Worm (Caenorhabditis elegans) whole organism, L4 larva: ENCODE data around the gene algn-8.
A peak's percentile ranks its signal among the peaks of the same experiment; 100 is the strongest.

Experiments
- D1046.2 ChIP-seq: fragments of 200-800 bp; sonication (Bioruptor generic); IDR thresholded peaks from 2 replicates; pipeline ENCODE4 v1.3.6; 2022; ENCODE audit warnings: missing genetic modification characterization, missing compliant biosample characterization
- F44E2.7 ChIP-seq: fragments of 200-800 bp; sonication (Bioruptor generic); IDR thresholded peaks from 2 replicates; pipeline ENCODE4 v2.1.2; 2022; ENCODE audit warnings: missing genetic modification characterization, missing compliant biosample characterization
- Y105C5A.15 ChIP-seq: fragments of 200-800 bp; sonication (Bioruptor generic); IDR thresholded peaks from 2 replicates; pipeline ENCODE4 v1.3.6; 2022; ENCODE audit warnings: missing genetic modification characterization, missing compliant biosample characterization
- Y75B8A.6 ChIP-seq: fragments of 200-800 bp; sonication (Bioruptor generic); IDR thresholded peaks from 2 replicates; pipeline ENCODE4 v1.3.6; 2022; ENCODE audit warnings: missing genetic modification reagents, missing genetic modification characterization, missing compliant biosample characterization
- aly-2 ChIP-seq: sonication (generic microtip); optimal IDR thresholded peaks from 2 replicates; lab custom pipeline; 2018; ENCODE audit warnings: missing biosample characterization, missing genetic modification characterization
- attf-4 ChIP-seq: sonication (generic microtip); optimal IDR thresholded peaks from 3 replicates; lab custom pipeline; 2017; ENCODE audit warnings: missing biosample characterization, missing genetic modification characterization
- ceh-20 ChIP-seq: fragments of 200-800 bp; sonication (Bioruptor generic); IDR thresholded peaks from 2 replicates; pipeline ENCODE4 v1.3.6; 2022; ENCODE audit warnings: missing genetic modification reagents, missing genetic modification characterization, missing compliant biosample characterization
- ceh-62 ChIP-seq: sonication (generic microtip); optimal IDR thresholded peaks from 2 replicates; lab custom pipeline; 2017; ENCODE audit warnings: missing biosample characterization, missing genetic modification characterization
- daf-16 ChIP-seq, 3 experiments: sonication (generic microtip); optimal IDR thresholded peaks; 2 replicates each; lab custom pipeline; 2016 to 2017; ENCODE audit warnings: missing genetic modification characterization in 3 of 3, missing genetic modification reagents in 3 of 3, mild to moderate bottlenecking in 2 of 3, missing compliant biosample characterization in 2 of 3, missing biosample characterization in 1 of 3, moderate library complexity in 1 of 3
- daf-8 ChIP-seq: fragments of 200-800 bp; sonication (Bioruptor generic); IDR thresholded peaks from 2 replicates; pipeline ENCODE4 v1.3.6; 2022; ENCODE audit warnings: missing genetic modification characterization, missing compliant biosample characterization
- dmd-6 ChIP-seq: fragments of 200-800 bp; sonication (Bioruptor generic); IDR thresholded peaks from 2 replicates; pipeline ENCODE4 v1.3.6; 2022; ENCODE audit warnings: missing genetic modification reagents, missing genetic modification characterization, missing compliant biosample characterization
- dve-1 ChIP-seq: sonication (generic microtip); optimal IDR thresholded peaks from 2 replicates; lab custom pipeline; 2017; ENCODE audit warnings: antibody characterized with exemption, mild to moderate bottlenecking, missing genetic modification characterization, missing compliant biosample characterization; ENCODE audit not compliant: insufficient read depth
- egl-43 ChIP-seq: fragments of 200-800 bp; sonication (Bioruptor generic); IDR thresholded peaks from 2 replicates; pipeline ENCODE4 v1.3.6; 2022; ENCODE audit warnings: missing genetic modification reagents, missing genetic modification characterization, missing compliant biosample characterization
- fos-1 ChIP-seq: fragments of 150-350 bp; optimal IDR thresholded peaks from 2 replicates; lab custom pipeline; 2014; ENCODE audit warnings: missing biosample characterization, missing genetic modification characterization
- gei-8 ChIP-seq: fragments of 200-800 bp; sonication (Bioruptor generic); optimal IDR thresholded peaks from 2 replicates; lab custom pipeline; 2018; ENCODE audit warnings: mild to moderate bottlenecking, missing genetic modification characterization, missing compliant biosample characterization
- hif-1 ChIP-seq, 2 experiments: sonication (generic microtip); optimal IDR thresholded peaks; 2 replicates each; lab custom pipeline; 2016 to 2017; ENCODE audit warnings: missing compliant biosample characterization in 2 of 2, missing genetic modification characterization in 2 of 2, missing genetic modification reagents in 2 of 2, missing genotype in 2 of 2, mild to moderate bottlenecking in 1 of 2
- hlh-11 ChIP-seq: fragments of 200-800 bp; sonication (Bioruptor generic); optimal IDR thresholded peaks from 2 replicates; lab custom pipeline; 2018; ENCODE audit warnings: mild to moderate bottlenecking, missing genetic modification characterization, missing compliant biosample characterization
- hlh-30 ChIP-seq: sonication (generic microtip); optimal IDR thresholded peaks from 2 replicates; lab custom pipeline; 2017; ENCODE audit warnings: antibody characterized with exemption, mild to moderate bottlenecking, missing genetic modification characterization, missing compliant biosample characterization; ENCODE audit not compliant: insufficient read depth
- hmg-1.1 ChIP-seq: fragments of 200-800 bp; sonication (Bioruptor generic); IDR thresholded peaks from 2 replicates; pipeline ENCODE4 v1.3.6; 2022; ENCODE audit warnings: missing genetic modification reagents, missing genetic modification characterization, missing compliant biosample characterization
- lim-7 ChIP-seq: fragments of 200-800 bp; sonication (Bioruptor generic); IDR thresholded peaks from 2 replicates; pipeline ENCODE4 v1.3.6; 2022; ENCODE audit warnings: missing genetic modification characterization, missing compliant biosample characterization
- lin-1 ChIP-seq: fragments of 200-800 bp; sonication (Bioruptor generic); IDR thresholded peaks from 2 replicates; pipeline ENCODE4 v1.3.6; 2022; ENCODE audit warnings: missing genetic modification reagents, missing genetic modification characterization, missing compliant biosample characterization
- lin-13 ChIP-seq: fragments of 150-350 bp; optimal IDR thresholded peaks from 2 replicates; lab custom pipeline; 2014; ENCODE audit warnings: missing biosample characterization, missing genetic modification reagents, missing genetic modification characterization
- lin-29 ChIP-seq: fragments of 200-800 bp; sonication (Bioruptor generic); IDR thresholded peaks from 2 replicates; pipeline ENCODE4 v1.3.6; 2022; ENCODE audit warnings: missing genetic modification reagents, missing genetic modification characterization, missing compliant biosample characterization
- lin-38 ChIP-seq: fragments of 200-800 bp; sonication (Bioruptor generic); IDR thresholded peaks from 2 replicates; pipeline ENCODE4 v1.3.6; 2022; ENCODE audit warnings: missing genetic modification reagents, missing genetic modification characterization, missing compliant biosample characterization
- lsy-2 ChIP-seq, 2 experiments: fragments of 150-350 bp in 1 of 2; sonication (generic microtip) in 1 of 2; optimal IDR thresholded peaks; 2 replicates each; lab custom pipeline; 2014 to 2017; ENCODE audit warnings: missing biosample characterization in 2 of 2, missing genetic modification characterization in 2 of 2
- mdt-29 ChIP-seq: fragments of 200-800 bp; sonication (Bioruptor generic); IDR thresholded peaks from 2 replicates; pipeline ENCODE4 v1.3.6; 2022; ENCODE audit warnings: missing genetic modification reagents, missing genetic modification characterization, missing compliant biosample characterization
- mes-2 ChIP-seq: sonication (generic microtip); optimal IDR thresholded peaks from 2 replicates; lab custom pipeline; 2016; ENCODE audit warnings: missing genotype, mild to moderate bottlenecking, missing genetic modification characterization, missing compliant biosample characterization; ENCODE audit not compliant: poor library complexity, severe bottlenecking
- mxl-2 ChIP-seq: fragments of 200-800 bp; sonication (Bioruptor generic); conservative IDR thresholded peaks from 2 replicates; pipeline ENCODE4 v1.3.6; 2022; ENCODE audit warnings: missing genetic modification reagents, missing genetic modification characterization, missing compliant biosample characterization
- nhr-237 ChIP-seq: sonication (generic microtip); optimal IDR thresholded peaks from 2 replicates; lab custom pipeline; 2017; ENCODE audit warnings: missing biosample characterization, missing genetic modification characterization
- nhr-28 ChIP-seq: fragments of 150-350 bp; optimal IDR thresholded peaks from 2 replicates; lab custom pipeline; 2014; ENCODE audit warnings: missing biosample characterization, missing genetic modification characterization
- nhr-41 ChIP-seq: fragments of 200-800 bp; sonication (Bioruptor generic); IDR thresholded peaks from 2 replicates; pipeline ENCODE4 v1.3.6; 2022; ENCODE audit warnings: missing genetic modification reagents, missing genetic modification characterization, missing compliant biosample characterization
- nhr-48 ChIP-seq: sonication (generic microtip); optimal IDR thresholded peaks from 2 replicates; lab custom pipeline; 2016; ENCODE audit warnings: mild to moderate bottlenecking, missing genetic modification characterization, missing compliant biosample characterization
- nhr-6 ChIP-seq: fragments of 150-350 bp; optimal IDR thresholded peaks from 2 replicates; lab custom pipeline; 2014; ENCODE audit warnings: missing biosample characterization, missing genetic modification characterization
- nhr-76 ChIP-seq: fragments of 150-350 bp; optimal IDR thresholded peaks from 2 replicates; lab custom pipeline; 2014; ENCODE audit warnings: missing biosample characterization, missing genetic modification characterization
- nhr-77 ChIP-seq: fragments of 150-350 bp; optimal IDR thresholded peaks from 2 replicates; lab custom pipeline; 2014; ENCODE audit warnings: missing biosample characterization, missing genetic modification characterization
- pha-4 ChIP-seq, 2 experiments: fragments of 150-350 bp in 1 of 2; fragments of 200-800 bp in 1 of 2; sonication (Bioruptor generic) in 1 of 2; IDR thresholded peaks in 1 of 2; optimal IDR thresholded peaks in 1 of 2; 2 replicates each; pipeline versions ENCODE4 v1.3.6 to Lab custom; 2014 to 2022; ENCODE audit warnings: missing genetic modification characterization in 2 of 2, missing genetic modification reagents in 2 of 2, missing biosample characterization in 1 of 2, missing compliant biosample characterization in 1 of 2
- php-3 ChIP-seq: fragments of 200-800 bp; sonication (Bioruptor generic); IDR thresholded peaks from 2 replicates; pipeline ENCODE4 v1.3.6; 2022; ENCODE audit warnings: missing genetic modification reagents, missing genetic modification characterization, missing compliant biosample characterization
- pqm-1 ChIP-seq: sonication (generic microtip); optimal IDR thresholded peaks from 2 replicates; lab custom pipeline; 2017; ENCODE audit warnings: missing biosample characterization, missing genetic modification characterization
- rbr-2 ChIP-seq: sonication (generic microtip); optimal IDR thresholded peaks from 2 replicates; lab custom pipeline; 2016; ENCODE audit warnings: missing genotype, missing genetic modification characterization, missing compliant biosample characterization
- saeg-2 ChIP-seq: fragments of 200-800 bp; sonication (Bioruptor generic); IDR thresholded peaks from 2 replicates; pipeline ENCODE4 v1.3.6; 2022; ENCODE audit warnings: missing genetic modification reagents, missing genetic modification characterization, missing compliant biosample characterization
- set-16 ChIP-seq: fragments of 200-800 bp; sonication (Bioruptor generic); IDR thresholded peaks from 2 replicates; pipeline ENCODE4 v1.3.6; 2022; ENCODE audit warnings: missing genetic modification reagents, missing genetic modification characterization, missing compliant biosample characterization
- skn-1 ChIP-seq: fragments of 150-350 bp; optimal IDR thresholded peaks from 2 replicates; lab custom pipeline; 2014; ENCODE audit warnings: missing biosample characterization, missing genetic modification characterization
- tra-1 ChIP-seq: fragments of 200-800 bp; sonication (Bioruptor generic); IDR thresholded peaks from 2 replicates; pipeline ENCODE4 v1.3.6; 2022; ENCODE audit warnings: missing genetic modification reagents, missing genetic modification characterization, missing compliant biosample characterization
- unc-130 ChIP-seq: sonication (generic microtip); optimal IDR thresholded peaks from 2 replicates; lab custom pipeline; 2016; ENCODE audit warnings: missing genetic modification reagents, missing genetic modification characterization, missing compliant biosample characterization
- unc-62 ChIP-seq, 3 experiments: fragments of 150-350 bp in 1 of 3; sonication (generic microtip); optimal IDR thresholded peaks in 2 of 3; peaks in 1 of 3; 1 replicate in 1 of 3; 2 replicates in 2 of 3; lab custom pipeline; 2014 to 2017; ENCODE audit warnings: missing biosample characterization in 3 of 3, missing genetic modification characterization in 3 of 3, missing genetic modification reagents in 3 of 3, missing genotype in 1 of 3
- vab-7 ChIP-seq: fragments of 200-800 bp; sonication (Bioruptor generic); IDR thresholded peaks from 2 replicates; pipeline ENCODE4 v1.3.6; 2022; ENCODE audit warnings: missing genetic modification reagents, missing genetic modification characterization, missing compliant biosample characterization
- zip-2 ChIP-seq: fragments of 150-350 bp; optimal IDR thresholded peaks from 2 replicates; lab custom pipeline; 2014; ENCODE audit warnings: missing biosample characterization, missing genetic modification characterization
- ztf-11 ChIP-seq: fragments of 150-350 bp; optimal IDR thresholded peaks from 2 replicates; lab custom pipeline; 2014; ENCODE audit warnings: missing biosample characterization, missing genetic modification characterization

algn-8 gene

ce11 chrII:9892409-9892808, 6.2 kb upstream of the algn-8 start, which contains the start of gene C08H9.16 (continued):
- TF ChIP-seq hlh-30 (tag; lab: Kevin White, UChicago) (peak; percentile 45), hmg-1.1 (GFP tag; lab: Robert Waterston, UW) (peak; percentile 18; the same call in 1 of the 2 replicates), nhr-6 (peak; percentile 13), Y75B8A.6 (GFP tag; lab: Robert Waterston, UW) (no peak)

DNA sequence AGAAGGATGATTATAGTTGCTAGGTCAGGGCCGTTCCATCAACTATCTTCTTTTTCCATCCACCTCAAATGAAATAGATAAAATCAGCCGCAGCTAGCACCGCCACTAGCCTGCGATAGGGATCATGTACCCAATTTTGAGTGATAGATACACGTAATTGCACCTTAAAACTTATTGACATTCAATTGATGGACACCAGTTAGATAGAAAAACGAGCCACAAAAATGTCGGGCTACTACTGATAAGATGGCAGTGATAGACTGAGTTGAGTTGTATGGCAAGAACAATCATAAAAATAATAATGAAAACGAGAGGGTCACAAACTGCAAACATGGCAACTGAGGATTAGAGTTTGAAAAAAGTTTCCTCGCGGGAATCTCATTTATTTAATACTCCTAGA, 5.6 kb upstream of the algn-8 start:
- no peak for TF ChIP-seq ceh-62 (tag; lab: Kevin White, UChicago)
- no peak for TF ChIP-seq attf-4
- TF ChIP-seq aly-2 (tag; lab: Kevin White, UChicago): no peak
- no peak for TF ChIP-seq rbr-2 (tag; lab: Kevin White, UChicago)
- no peak for TF ChIP-seq lin-38 (GFP tag; lab: Robert Waterston, UW)
- peak; percentile 62 for TF ChIP-seq nhr-28 (tag; lab: Kevin White, UChicago)
- peak; percentile 60; the same call in 1 of the 2 replicates for TF ChIP-seq nhr-41 (GFP tag; lab: Robert Waterston, UW)
- TF ChIP-seq lin-13 (GFP tag; lab: Kevin White, UChicago): no peak
- no peak for TF ChIP-seq unc-62 (GFP tag; optimal IDR thresholded peaks at IDR 0.05 in 1 of 2; lab: Kevin White, UChicago)
- no peak for TF ChIP-seq unc-62 (tag; optimal IDR thresholded peaks at IDR 0.05; lab: Kevin White, UChicago)
- no peak for TF ChIP-seq hmg-1.1 (GFP tag; lab: Robert Waterston, UW)
- TF ChIP-seq lim-7 (GFP tag; lab: Robert Waterston, UW): no peak
- TF ChIP-seq mdt-29: no peak
- TF ChIP-seq gei-8 (GFP tag; lab: Kevin White, UChicago): no peak
- no peak for TF ChIP-seq saeg-2
- TF ChIP-seq vab-7 (GFP tag; lab: Robert Waterston, UW): no peak
- TF ChIP-seq egl-43 (GFP tag; lab: Robert Waterston, UW): no peak
- no peak for TF ChIP-seq nhr-76
- peak; percentile 86 for TF ChIP-seq php-3
- 0 out of 2 replicates have a peak, but pooled peaks have one; percentile 11 for TF ChIP-seq ceh-20
- TF ChIP-seq dve-1 (tag; lab: Kevin White, UChicago): peak; percentile 66
- TF ChIP-seq unc-130: no peak
- peak; percentile 94 for TF ChIP-seq dmd-6 (GFP tag; lab: Robert Waterston, UW)
- no peak for TF ChIP-seq hlh-30 (tag; lab: Kevin White, UChicago)
- TF ChIP-seq lin-1 (GFP tag; lab: Robert Waterston, UW): 0 out of 2 replicates have a peak, but pooled peaks have one; percentile 41
- peak; percentile 69 for TF ChIP-seq nhr-48
- TF ChIP-seq tra-1 (GFP tag; lab: Robert Waterston, UW): peak; percentile 79
- no peak for TF ChIP-seq D1046.2 (GFP tag; lab: Robert Waterston, UW)
- peak in 1 of 2 experiments; percentile 5 for TF ChIP-seq lsy-2 (tag; optimal IDR thresholded peaks at IDR 0.05; lab: Kevin White, UChicago)
- TF ChIP-seq nhr-237 (tag; lab: Kevin White, UChicago): no peak
- peak; percentile 28 for TF ChIP-seq mes-2 (tag; lab: Kevin White, UChicago)
- no peak for TF ChIP-seq skn-1 (tag; lab: Kevin White, UChicago)
- TF ChIP-seq pqm-1 (tag; lab: Kevin White, UChicago): peak; percentile 72
- no peak for TF ChIP-seq pha-4 (GFP tag; IDR thresholded peaks at IDR 0.05; lab: Robert Waterston, UW)
- no peak for TF ChIP-seq pha-4 (tag; optimal IDR thresholded peaks at IDR 0.05; lab: Kevin White, UChicago)
- TF ChIP-seq hif-1 (tag; optimal IDR thresholded peaks at IDR 0.05; lab: Kevin White, UChicago): no peak
- TF ChIP-seq mxl-2 (GFP tag; lab: Robert Waterston, UW): no peak
- peak; percentile 64 for TF ChIP-seq hlh-11 (tag; lab: Kevin White, UChicago)
- TF ChIP-seq fos-1 (tag; lab: Kevin White, UChicago): no peak
- TF ChIP-seq ztf-11 (tag; lab: Kevin White, UChicago): no peak
- no peak for TF ChIP-seq set-16 (GFP tag; lab: Robert Waterston, UW)
- TF ChIP-seq nhr-77 (tag; lab: Kevin White, UChicago): no peak
- no peak for TF ChIP-seq daf-8 (GFP tag; lab: Robert Waterston, UW)
- no peak for TF ChIP-seq lin-29 (GFP tag; lab: Robert Waterston, UW)
- TF ChIP-seq zip-2: no peak
- TF ChIP-seq daf-16 (GFP tag; optimal IDR thresholded peaks at IDR 0.05; lab: Kevin White, UChicago): no peak
- peak; percentile 53 for TF ChIP-seq daf-16 (tag; optimal IDR thresholded peaks at IDR 0.05; lab: Kevin White, UChicago)
- no peak for TF ChIP-seq Y105C5A.15
- no peak for TF ChIP-seq F44E2.7
